Fruit fly (Drosophila melanogaster) whole organism, embryonic: ENCODE measurements around the gene Sec10.

Experiments used
- Abd-B ChIP-seq: fragments of 200-800 bp; sonication (Bioruptor generic); optimal IDR thresholded peaks from 2 replicates; lab custom pipeline; 2018; ENCODE audit warnings: missing biosample characterization, mild to moderate bottlenecking, missing genetic modification characterization, moderate library complexity
- Asciz ChIP-seq: fragments of 200-800 bp; sonication (Bioruptor generic); optimal IDR thresholded peaks from 2 replicates; lab custom pipeline; 2017; ENCODE audit warnings: missing biosample characterization, mild to moderate bottlenecking, missing genetic modification characterization, missing genetic modification reagents
- Awh ChIP-seq: fragments of 200-800 bp; sonication (Bioruptor generic); IDR thresholded peaks from 2 replicates; pipeline ENCODE4, ENCODE4 v1.3.6; 2022; ENCODE audit warnings: missing biosample characterization, missing genetic modification characterization
- CG1024 ChIP-seq: fragments of 200-800 bp; sonication (Bioruptor generic); IDR thresholded peaks from 2 replicates; pipeline ENCODE4 v1.3.6; 2022; ENCODE audit warnings: missing biosample characterization, missing genetic modification characterization
- CG10462 ChIP-seq: fragments of 200-800 bp; sonication (Bioruptor generic); optimal IDR thresholded peaks from 2 replicates; lab custom pipeline; 2016; ENCODE audit warnings: missing biosample characterization, missing genetic modification characterization
- CG11247 ChIP-seq: fragments of 200-800 bp; sonication (Bioruptor generic); IDR thresholded peaks from 2 replicates; pipeline ENCODE4 v1.3.6; 2022; ENCODE audit warnings: missing biosample characterization, missing genetic modification characterization
- CG11504 ChIP-seq: fragments of 200-800 bp; sonication (Bioruptor generic); optimal IDR thresholded peaks from 3 replicates; lab custom pipeline; 2019; ENCODE audit warnings: missing biosample characterization, mild to moderate bottlenecking, missing genetic modification characterization, moderate library complexity
- CG11723 ChIP-seq: fragments of 200-800 bp; sonication (Bioruptor generic); optimal IDR thresholded peaks from 2 replicates; lab custom pipeline; 2017; ENCODE audit warnings: missing biosample characterization, mild to moderate bottlenecking, missing genetic modification characterization
- CG14014 ChIP-seq: fragments of 200-800 bp; sonication (Bioruptor generic); IDR thresholded peaks from 2 replicates; pipeline ENCODE4 v1.3.6; 2022; ENCODE audit warnings: missing biosample characterization, missing genetic modification characterization
- CG14667 ChIP-seq: fragments of 200-800 bp; sonication (Bioruptor generic); IDR thresholded peaks from 2 replicates; pipeline ENCODE4 v1.3.6; 2022; ENCODE audit warnings: missing biosample characterization, missing genetic modification characterization
- CG15601 ChIP-seq: fragments of 200-800 bp; sonication (Bioruptor generic); optimal IDR thresholded peaks from 3 replicates; lab custom pipeline; 2019; ENCODE audit warnings: missing biosample characterization, mild to moderate bottlenecking, missing genetic modification characterization, moderate library complexity
- CG15696 ChIP-seq: fragments of 200-800 bp; sonication (Bioruptor generic); optimal IDR thresholded peaks from 2 replicates; lab custom pipeline; 2019; ENCODE audit warnings: missing biosample characterization, mild to moderate bottlenecking, missing genetic modification characterization, moderate library complexity
- CG17359 ChIP-seq: fragments of 200-800 bp; sonication (Bioruptor generic); optimal IDR thresholded peaks from 3 replicates; lab custom pipeline; 2018; ENCODE audit warnings: missing biosample characterization, mild to moderate bottlenecking, missing genetic modification characterization, moderate library complexity
- CG18262 ChIP-seq: fragments of 200-800 bp; optimal IDR thresholded peaks from 3 replicates; lab custom pipeline; 2019; ENCODE audit warnings: missing biosample characterization, mild to moderate bottlenecking, missing genetic modification characterization, moderate library complexity
- CG18619 ChIP-seq: fragments of 200-800 bp; sonication (Bioruptor generic); optimal IDR thresholded peaks from 3 replicates; lab custom pipeline; 2017; ENCODE audit warnings: missing biosample characterization, mild to moderate bottlenecking, missing genetic modification characterization
- CG2120 ChIP-seq: fragments of 200-800 bp; sonication (Bioruptor generic); optimal IDR thresholded peaks from 3 replicates; lab custom pipeline; 2016; ENCODE audit warnings: missing biosample characterization, missing genetic modification characterization
- CG2678 ChIP-seq: fragments of 200-800 bp; sonication (Bioruptor generic); optimal IDR thresholded peaks from 3 replicates; lab custom pipeline; 2019; ENCODE audit warnings: missing biosample characterization, mild to moderate bottlenecking, missing genetic modification characterization, moderate library complexity
- CG30431 ChIP-seq: fragments of 200-800 bp; sonication (Bioruptor generic); optimal IDR thresholded peaks from 2 replicates; lab custom pipeline; 2017; ENCODE audit warnings: missing biosample characterization, missing genetic modification characterization
- CG31365 ChIP-seq: fragments of 200-800 bp; sonication (Bioruptor generic); optimal IDR thresholded peaks from 2 replicates; lab custom pipeline; 2018; ENCODE audit warnings: missing biosample characterization, mild to moderate bottlenecking, missing genetic modification characterization
- CG31441 ChIP-seq: fragments of 200-800 bp; sonication (Bioruptor generic); IDR thresholded peaks from 2 replicates; pipeline ENCODE4 v1.3.6; 2022; ENCODE audit warnings: missing biosample characterization, missing genetic modification characterization
- CG3281 ChIP-seq: fragments of 200-800 bp; sonication (Bioruptor generic); optimal IDR thresholded peaks from 3 replicates; lab custom pipeline; 2017; ENCODE audit warnings: missing biosample characterization, mild to moderate bottlenecking, missing genetic modification characterization
- CG34422 ChIP-seq: fragments of 200-800 bp; sonication (Bioruptor generic); IDR thresholded peaks from 3 replicates; pipeline ENCODE4 v1.3.6; 2022; ENCODE audit warnings: missing biosample characterization, missing genetic modification characterization
- CG3847 ChIP-seq: fragments of 200-800 bp; sonication (Bioruptor generic); IDR thresholded peaks from 2 replicates; pipeline ENCODE4 v1.3.6; 2022; ENCODE audit warnings: missing biosample characterization, missing genetic modification characterization
- CG5245 ChIP-seq: fragments of 200-800 bp; sonication (Bioruptor generic); optimal IDR thresholded peaks from 3 replicates; lab custom pipeline; 2016; ENCODE audit warnings: missing biosample characterization, missing genetic modification characterization
- CG6765 ChIP-seq: fragments of 200-800 bp; sonication (Bioruptor generic); optimal IDR thresholded peaks from 3 replicates; lab custom pipeline; 2017; ENCODE audit warnings: missing biosample characterization, mild to moderate bottlenecking, missing genetic modification characterization
- CG9876 ChIP-seq: fragments of 200-800 bp; sonication (Bioruptor generic); optimal IDR thresholded peaks from 2 replicates; lab custom pipeline; 2016; ENCODE audit warnings: missing biosample characterization, missing genetic modification characterization
- CrebB ChIP-seq: fragments of 200-800 bp; sonication (Bioruptor generic); optimal IDR thresholded peaks from 3 replicates; lab custom pipeline; 2018; ENCODE audit warnings: missing biosample characterization, mild to moderate bottlenecking, missing genetic modification characterization
- Dp ChIP-seq: fragments of 200-800 bp; sonication (Bioruptor generic); optimal IDR thresholded peaks from 2 replicates; lab custom pipeline; 2018; ENCODE audit warnings: missing biosample characterization, mild to moderate bottlenecking, missing genetic modification characterization, moderate library complexity
- Hand ChIP-seq: fragments of 200-800 bp; sonication (Bioruptor generic); optimal IDR thresholded peaks from 2 replicates; lab custom pipeline; 2017; ENCODE audit warnings: mild to moderate bottlenecking, missing biosample characterization, missing genetic modification reagents, missing genetic modification characterization
- Hmr ChIP-seq: fragments of 200-800 bp; sonication (Bioruptor generic); optimal IDR thresholded peaks from 3 replicates; lab custom pipeline; 2017; ENCODE audit warnings: mild to moderate bottlenecking, missing biosample characterization, missing genetic modification reagents, missing genetic modification characterization
- Hmx ChIP-seq: fragments of 200-800 bp; sonication (Bioruptor generic); optimal IDR thresholded peaks from 2 replicates; lab custom pipeline; 2016; ENCODE audit warnings: missing biosample characterization, missing genetic modification characterization
- NK7.1 ChIP-seq: fragments of 200-800 bp; sonication (Bioruptor generic); optimal IDR thresholded peaks from 3 replicates; lab custom pipeline; 2016; ENCODE audit warnings: missing biosample characterization, missing genetic modification characterization
- Neu2 ChIP-seq: fragments of 200-800 bp; sonication (Bioruptor generic); optimal IDR thresholded peaks from 3 replicates; lab custom pipeline; 2016; ENCODE audit warnings: missing biosample characterization, missing genetic modification characterization, borderline replicate concordance
- Oli ChIP-seq: fragments of 200-800 bp; sonication (Bioruptor generic); optimal IDR thresholded peaks from 2 replicates; lab custom pipeline; 2018; ENCODE audit warnings: missing biosample characterization, mild to moderate bottlenecking, missing genetic modification characterization, moderate library complexity
- bcd ChIP-seq: fragments of 200-800 bp; sonication (Bioruptor generic); optimal IDR thresholded peaks from 2 replicates; lab custom pipeline; 2017; ENCODE audit warnings: missing biosample characterization, mild to moderate bottlenecking, missing genetic modification characterization
- cato ChIP-seq: fragments of 200-800 bp; sonication (Bioruptor generic); optimal IDR thresholded peaks from 2 replicates; lab custom pipeline; 2016; ENCODE audit warnings: missing biosample characterization, missing genetic modification characterization, borderline replicate concordance
- corto ChIP-seq: fragments of 200-800 bp; sonication (Bioruptor generic); optimal IDR thresholded peaks from 2 replicates; lab custom pipeline; 2016; ENCODE audit warnings: missing biosample characterization, mild to moderate bottlenecking, missing genetic modification characterization, moderate library complexity
- emc ChIP-seq: fragments of 200-800 bp; sonication (Bioruptor generic); optimal IDR thresholded peaks from 2 replicates; lab custom pipeline; 2016; ENCODE audit warnings: missing biosample characterization, missing genetic modification characterization
- ems ChIP-seq: fragments of 200-800 bp; sonication (Bioruptor generic); optimal IDR thresholded peaks from 3 replicates; lab custom pipeline; 2016; ENCODE audit warnings: missing biosample characterization, missing genetic modification characterization
- fd3F ChIP-seq: fragments of 200-800 bp; sonication (Bioruptor generic); optimal IDR thresholded peaks from 2 replicates; lab custom pipeline; 2018; ENCODE audit warnings: missing biosample characterization, mild to moderate bottlenecking, missing genetic modification characterization, moderate library complexity
- nerfin-1 ChIP-seq: fragments of 200-800 bp; sonication (Bioruptor generic); optimal IDR thresholded peaks from 3 replicates; lab custom pipeline; 2019; ENCODE audit warnings: missing biosample characterization, mild to moderate bottlenecking, missing genetic modification characterization, moderate library complexity
- nmo ChIP-seq: fragments of 200-800 bp; sonication (Bioruptor generic); optimal IDR thresholded peaks from 2 replicates; lab custom pipeline; 2018; ENCODE audit warnings: missing biosample characterization, mild to moderate bottlenecking, missing genetic modification characterization, moderate library complexity
- oc ChIP-seq: fragments of 200-800 bp; sonication (Bioruptor generic); optimal IDR thresholded peaks from 2 replicates; lab custom pipeline; 2018; ENCODE audit warnings: missing biosample characterization, mild to moderate bottlenecking, missing genetic modification characterization, moderate library complexity
- prd ChIP-seq, 3 experiments: fragments of >200 bp in 2 of 3; fragments of 200-800 bp in 1 of 3; sonication (Bioruptor generic) in 1 of 3; optimal IDR thresholded peaks in 2 of 3; IDR thresholded peaks in 1 of 3; 2 replicates in 2 of 3; 3 replicates in 1 of 3; pipeline versions ENCODE4 v1.3.6 to Lab custom; 2017 to 2022; ENCODE audit warnings: missing biosample characterization in 1 of 3, missing genetic modification characterization in 1 of 3
- tup ChIP-seq: fragments of 200-800 bp; sonication (Bioruptor generic); optimal IDR thresholded peaks from 2 replicates; lab custom pipeline; 2016; ENCODE audit warnings: missing biosample characterization, mild to moderate bottlenecking, missing genetic modification characterization, moderate library complexity
- unpg ChIP-seq: fragments of 200-800 bp; sonication (Bioruptor generic); optimal IDR thresholded peaks from 3 replicates; lab custom pipeline; 2018; ENCODE audit warnings: missing biosample characterization, mild to moderate bottlenecking, missing genetic modification characterization, moderate library complexity
- yki ChIP-seq: fragments of >200 bp; optimal IDR thresholded peaks from 3 replicates; lab custom pipeline; 2018

Gene Sec10

dm6 chr3R:24093430-24093829 is 41.2 kb upstream of the Sec10 start (continued):
- TF ChIP-seq CG11504 (tag; lab: Kevin White, UChicago), result peak; percentile 66
- no peak for TF ChIP-seq CG17359 (tag; lab: Kevin White, UChicago)
- no peak for TF ChIP-seq CG6765 (GFP tag; lab: Kevin White, UChicago)
- TF ChIP-seq CG2120 (GFP tag; lab: Kevin White, UChicago), result peak; percentile 56
- no peak for TF ChIP-seq CG34422
- no peak for TF ChIP-seq Awh (GFP tag; lab: Robert Waterston, UW)
- peak; percentile 1 for TF ChIP-seq CG18262 (tag; lab: Kevin White, UChicago)
- no peak for TF ChIP-seq oc (tag; lab: Kevin White, UChicago)
- no peak for TF ChIP-seq Neu2 (GFP tag; lab: Kevin White, UChicago)
- TF ChIP-seq CG11723 (GFP tag; lab: Kevin White, UChicago), result no peak
- TF ChIP-seq emc (GFP tag; lab: Kevin White, UChicago), result no peak
- TF ChIP-seq ems (GFP tag; lab: Kevin White, UChicago), result no peak
- TF ChIP-seq tup (GFP tag; lab: Kevin White, UChicago), result no peak
- peak; percentile 14 for TF ChIP-seq unpg (GFP tag; lab: Kevin White, UChicago)
- peak; percentile 32; the same call in 1 of the 2 replicates for TF ChIP-seq CG31441 (GFP tag; lab: Robert Waterston, UW)
- no peak for TF ChIP-seq CrebB (tag; lab: Kevin White, UChicago)
- no peak for TF ChIP-seq CG14014 (GFP tag; lab: Robert Waterston, UW)
- no peak for TF ChIP-seq CG15601 (tag; lab: Kevin White, UChicago)
- no peak for TF ChIP-seq CG15696 (tag; lab: Kevin White, UChicago)
- TF ChIP-seq CG1024 (GFP tag; lab: Robert Waterston, UW), result no peak
- TF ChIP-seq fd3F (GFP tag; lab: Kevin White, UChicago), result peak; percentile 40
- TF ChIP-seq Oli (tag; lab: Kevin White, UChicago), result peak; percentile 38
- TF ChIP-seq Abd-B (GFP tag; lab: Kevin White, UChicago), result no peak
- no peak for TF ChIP-seq CG10462
- no peak for TF ChIP-seq prd (optimal IDR thresholded peaks at IDR 0.05; lab: Kevin White, UChicago)
- no peak for TF ChIP-seq prd (GFP tag; IDR thresholded peaks at IDR 0.05; lab: Robert Waterston, UW)
- no peak for TF ChIP-seq Dp (GFP tag; lab: Kevin White, UChicago)
- no peak for TF ChIP-seq bcd
- TF ChIP-seq CG5245, result no peak
- peak; percentile 36 for TF ChIP-seq CG18619 (GFP tag; lab: Kevin White, UChicago)
- TF ChIP-seq Asciz (GFP tag; lab: Kevin White, UChicago), result peak; percentile 8
- peak; percentile 40 for TF ChIP-seq Hmr (GFP tag; lab: Kevin White, UChicago)
- TF ChIP-seq CG3281, result peak; percentile 14
- TF ChIP-seq CG9876 (GFP tag; lab: Kevin White, UChicago), result no peak
- no peak for TF ChIP-seq NK7.1 (GFP tag; lab: Kevin White, UChicago)
- peak; percentile 14 for TF ChIP-seq CG2678 (tag; lab: Kevin White, UChicago)
- peak; percentile 38 for TF ChIP-seq Hand (GFP tag; lab: Kevin White, UChicago)
- TF ChIP-seq yki (lab: Kevin White, UChicago), result no peak
- TF ChIP-seq CG30431 (GFP tag; lab: Kevin White, UChicago), result no peak
- no peak for TF ChIP-seq corto (GFP tag; lab: Kevin White, UChicago)
- no peak for TF ChIP-seq CG11247 (GFP tag; lab: Robert Waterston, UW)
- no peak for TF ChIP-seq CG14667
- peak; percentile 20; the same call in 1 of the 2 replicates for TF ChIP-seq CG3847
- no peak for TF ChIP-seq CG31365 (tag; lab: Kevin White, UChicago)
- TF ChIP-seq cato, result no peak
- no peak for TF ChIP-seq Hmx (GFP tag; lab: Kevin White, UChicago)
- TF ChIP-seq nerfin-1 (tag; lab: Kevin White, UChicago), result no peak
- TF ChIP-seq nmo (GFP tag; lab: Kevin White, UChicago), result peak; percentile 6
- TF ChIP-seq, all 482 proteins: peak for 47
